Worm (Caenorhabditis elegans) whole organism, L4 larva: ENCODE results near the gene C04H5.7.

Source experiments
- F37D6.2 ChIP-seq: sonication (generic microtip); optimal IDR thresholded peaks from 2 replicates; lab custom pipeline; 2016; ENCODE audit warnings: mild to moderate bottlenecking, missing genetic modification characterization, missing compliant biosample characterization
- R02D3.7 ChIP-seq: fragments of 150-350 bp; sonication (generic microtip); optimal IDR thresholded peaks from 3 replicates; lab custom pipeline; 2014; ENCODE audit warnings: missing biosample characterization, missing genetic modification characterization
- T20F7.1 ChIP-seq: fragments of 200-800 bp; sonication (Bioruptor generic); optimal IDR thresholded peaks from 2 replicates; lab custom pipeline; 2018; ENCODE audit warnings: mild to moderate bottlenecking, missing genetic modification characterization, missing compliant biosample characterization
- Y75B8A.6 ChIP-seq: fragments of 200-800 bp; sonication (Bioruptor generic); IDR thresholded peaks from 2 replicates; pipeline ENCODE4 v1.3.6; 2022; ENCODE audit warnings: missing genetic modification reagents, missing genetic modification characterization, missing compliant biosample characterization
- aha-1 ChIP-seq: fragments of 150-350 bp; peaks from one replicate; lab custom pipeline; 2014; ENCODE audit warnings: missing biosample characterization, missing genetic modification characterization
- arid-1 ChIP-seq: fragments of 200-800 bp; sonication (Bioruptor generic); conservative IDR thresholded peaks from 2 replicates; pipeline ENCODE4 v1.3.6; 2022; ENCODE audit warnings: missing genetic modification reagents, missing genetic modification characterization, missing compliant biosample characterization
- ceh-44 ChIP-seq: fragments of 200-800 bp; sonication (Bioruptor generic); IDR thresholded peaks from 2 replicates; pipeline ENCODE4 v1.3.6; 2022; ENCODE audit warnings: missing genetic modification reagents, missing genetic modification characterization, missing compliant biosample characterization
- cey-2 ChIP-seq: sonication (generic microtip); optimal IDR thresholded peaks from 3 replicates; lab custom pipeline; 2017; ENCODE audit warnings: missing genetic modification characterization, mild to moderate bottlenecking, missing compliant biosample characterization, antibody characterized with exemption, borderline replicate concordance; ENCODE audit not compliant: insufficient read depth
- daf-16 ChIP-seq, 3 experiments: sonication (generic microtip); optimal IDR thresholded peaks; 2 replicates each; lab custom pipeline; 2016 to 2017; ENCODE audit warnings: missing genetic modification characterization in 3 of 3, missing genetic modification reagents in 3 of 3, mild to moderate bottlenecking in 2 of 3, missing compliant biosample characterization in 2 of 3, missing biosample characterization in 1 of 3, moderate library complexity in 1 of 3
- daf-8 ChIP-seq: fragments of 200-800 bp; sonication (Bioruptor generic); IDR thresholded peaks from 2 replicates; pipeline ENCODE4 v1.3.6; 2022; ENCODE audit warnings: missing genetic modification characterization, missing compliant biosample characterization
- dmd-6 ChIP-seq: fragments of 200-800 bp; sonication (Bioruptor generic); IDR thresholded peaks from 2 replicates; pipeline ENCODE4 v1.3.6; 2022; ENCODE audit warnings: missing genetic modification reagents, missing genetic modification characterization, missing compliant biosample characterization
- dmd-9 ChIP-seq: fragments of 200-800 bp; sonication (Bioruptor generic); IDR thresholded peaks from 2 replicates; pipeline ENCODE4 v1.3.6; 2022; ENCODE audit warnings: missing genetic modification reagents, missing genetic modification characterization, missing compliant biosample characterization
- dpl-1 ChIP-seq: fragments of 150-350 bp; optimal IDR thresholded peaks from 2 replicates; lab custom pipeline; 2014; ENCODE audit warnings: missing biosample characterization, missing genetic modification reagents, missing genetic modification characterization
- dve-1 ChIP-seq: sonication (generic microtip); optimal IDR thresholded peaks from 2 replicates; lab custom pipeline; 2017; ENCODE audit warnings: antibody characterized with exemption, mild to moderate bottlenecking, missing genetic modification characterization, missing compliant biosample characterization; ENCODE audit not compliant: insufficient read depth
- egl-27 ChIP-seq: sonication (generic microtip); optimal IDR thresholded peaks from 3 replicates; lab custom pipeline; 2017; ENCODE audit warnings: missing biosample characterization, missing genetic modification reagents, missing genetic modification characterization
- hif-1 ChIP-seq, 2 experiments: sonication (generic microtip); optimal IDR thresholded peaks; 2 replicates each; lab custom pipeline; 2016 to 2017; ENCODE audit warnings: missing compliant biosample characterization in 2 of 2, missing genetic modification characterization in 2 of 2, missing genetic modification reagents in 2 of 2, missing genotype in 2 of 2, mild to moderate bottlenecking in 1 of 2
- hlh-11 ChIP-seq: fragments of 200-800 bp; sonication (Bioruptor generic); optimal IDR thresholded peaks from 2 replicates; lab custom pipeline; 2018; ENCODE audit warnings: mild to moderate bottlenecking, missing genetic modification characterization, missing compliant biosample characterization
- hlh-30 ChIP-seq: sonication (generic microtip); optimal IDR thresholded peaks from 2 replicates; lab custom pipeline; 2017; ENCODE audit warnings: antibody characterized with exemption, mild to moderate bottlenecking, missing genetic modification characterization, missing compliant biosample characterization; ENCODE audit not compliant: insufficient read depth
- hmg-1.1 ChIP-seq: fragments of 200-800 bp; sonication (Bioruptor generic); IDR thresholded peaks from 2 replicates; pipeline ENCODE4 v1.3.6; 2022; ENCODE audit warnings: missing genetic modification reagents, missing genetic modification characterization, missing compliant biosample characterization
- lim-7 ChIP-seq: fragments of 200-800 bp; sonication (Bioruptor generic); IDR thresholded peaks from 2 replicates; pipeline ENCODE4 v1.3.6; 2022; ENCODE audit warnings: missing genetic modification characterization, missing compliant biosample characterization
- lin-29 ChIP-seq: fragments of 200-800 bp; sonication (Bioruptor generic); IDR thresholded peaks from 2 replicates; pipeline ENCODE4 v1.3.6; 2022; ENCODE audit warnings: missing genetic modification reagents, missing genetic modification characterization, missing compliant biosample characterization
- lsy-2 ChIP-seq, 2 experiments: fragments of 150-350 bp in 1 of 2; sonication (generic microtip) in 1 of 2; optimal IDR thresholded peaks; 2 replicates each; lab custom pipeline; 2014 to 2017; ENCODE audit warnings: missing biosample characterization in 2 of 2, missing genetic modification characterization in 2 of 2
- madf-9 ChIP-seq: fragments of 200-800 bp; sonication (Bioruptor generic); conservative IDR thresholded peaks from 2 replicates; pipeline ENCODE4 v1.3.6; 2022; ENCODE audit warnings: missing genetic modification reagents, missing genetic modification characterization, missing compliant biosample characterization
- mdl-1 ChIP-seq, 2 experiments: fragments of 150-350 bp in 1 of 2; sonication (generic microtip) in 1 of 2; optimal IDR thresholded peaks; 2 replicates each; lab custom pipeline; 2014 to 2017; ENCODE audit warnings: missing biosample characterization in 2 of 2, missing genetic modification characterization in 2 of 2
- mdt-29 ChIP-seq: fragments of 200-800 bp; sonication (Bioruptor generic); IDR thresholded peaks from 2 replicates; pipeline ENCODE4 v1.3.6; 2022; ENCODE audit warnings: missing genetic modification reagents, missing genetic modification characterization, missing compliant biosample characterization
- mep-1 ChIP-seq: fragments of 150-350 bp; sonication (generic microtip); optimal IDR thresholded peaks from 3 replicates; lab custom pipeline; 2014; ENCODE audit warnings: missing biosample characterization, missing genetic modification characterization
- mxl-3 ChIP-seq: fragments of 200-800 bp; sonication (Bioruptor generic); optimal IDR thresholded peaks from 2 replicates; lab custom pipeline; 2018; ENCODE audit warnings: mild to moderate bottlenecking, missing genetic modification characterization, missing compliant biosample characterization
- nhr-237 ChIP-seq: sonication (generic microtip); optimal IDR thresholded peaks from 2 replicates; lab custom pipeline; 2017; ENCODE audit warnings: missing biosample characterization, missing genetic modification characterization
- nhr-25 ChIP-seq: sonication (generic microtip); optimal IDR thresholded peaks from 2 replicates; lab custom pipeline; 2017; ENCODE audit warnings: missing genetic modification characterization, mild to moderate bottlenecking, missing compliant biosample characterization, antibody characterized with exemption, moderate library complexity, borderline replicate concordance; ENCODE audit not compliant: insufficient read depth
- nhr-28 ChIP-seq: fragments of 150-350 bp; optimal IDR thresholded peaks from 2 replicates; lab custom pipeline; 2014; ENCODE audit warnings: missing biosample characterization, missing genetic modification characterization
- nhr-48 ChIP-seq: sonication (generic microtip); optimal IDR thresholded peaks from 2 replicates; lab custom pipeline; 2016; ENCODE audit warnings: mild to moderate bottlenecking, missing genetic modification characterization, missing compliant biosample characterization
- nhr-6 ChIP-seq: fragments of 150-350 bp; optimal IDR thresholded peaks from 2 replicates; lab custom pipeline; 2014; ENCODE audit warnings: missing biosample characterization, missing genetic modification characterization
- nhr-77 ChIP-seq: fragments of 150-350 bp; optimal IDR thresholded peaks from 2 replicates; lab custom pipeline; 2014; ENCODE audit warnings: missing biosample characterization, missing genetic modification characterization
- pqm-1 ChIP-seq: sonication (generic microtip); optimal IDR thresholded peaks from 2 replicates; lab custom pipeline; 2017; ENCODE audit warnings: missing biosample characterization, missing genetic modification characterization
- rbr-2 ChIP-seq: sonication (generic microtip); optimal IDR thresholded peaks from 2 replicates; lab custom pipeline; 2016; ENCODE audit warnings: missing genotype, missing genetic modification characterization, missing compliant biosample characterization
- skn-1 ChIP-seq: fragments of 150-350 bp; optimal IDR thresholded peaks from 2 replicates; lab custom pipeline; 2014; ENCODE audit warnings: missing biosample characterization, missing genetic modification characterization
- unc-130 ChIP-seq: sonication (generic microtip); optimal IDR thresholded peaks from 2 replicates; lab custom pipeline; 2016; ENCODE audit warnings: missing genetic modification reagents, missing genetic modification characterization, missing compliant biosample characterization
- zag-1 ChIP-seq: fragments of 150-350 bp; optimal IDR thresholded peaks from 2 replicates; lab custom pipeline; 2014; ENCODE audit warnings: missing biosample characterization, missing genetic modification characterization
- ztf-7 ChIP-seq: fragments of 150-350 bp; optimal IDR thresholded peaks from 2 replicates; lab custom pipeline; 2014; ENCODE audit warnings: missing biosample characterization, missing genetic modification characterization

C04H5.7 gene

DNA sequence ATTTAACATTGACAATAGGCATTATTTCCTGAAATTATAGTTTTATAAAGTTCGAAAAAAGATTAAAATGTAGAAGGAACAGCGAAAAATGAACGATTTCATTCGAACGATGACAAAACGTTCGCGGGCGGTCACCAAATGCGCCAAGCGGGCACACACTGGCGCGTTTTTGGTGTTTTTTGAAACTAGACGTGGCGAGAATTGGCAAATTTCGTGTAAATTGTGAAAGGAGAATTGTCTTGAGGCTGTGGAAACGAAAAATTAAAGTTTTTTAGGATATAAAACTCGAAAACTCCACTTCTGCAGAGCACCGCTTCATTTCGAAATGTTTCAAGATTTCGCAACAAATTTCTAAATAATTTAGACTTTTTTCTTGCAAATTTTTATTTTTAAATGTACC lies 49.1 kb upstream of the C04H5.7 start, which contains the start of gene usp-14 (continued):
- TF ChIP-seq dmd-6 (GFP tag; lab: Robert Waterston, UW) (peak; percentile 53), unc-130 (no peak), arid-1 (GFP tag; lab: Robert Waterston, UW) (no peak), egl-27 (tag; lab: Kevin White, UChicago) (no peak), madf-9 (GFP tag; lab: Robert Waterston, UW) (no peak), mxl-3 (peak; percentile 3)
- TF ChIP-seq, all 104 proteins: peak for 26

DNA sequence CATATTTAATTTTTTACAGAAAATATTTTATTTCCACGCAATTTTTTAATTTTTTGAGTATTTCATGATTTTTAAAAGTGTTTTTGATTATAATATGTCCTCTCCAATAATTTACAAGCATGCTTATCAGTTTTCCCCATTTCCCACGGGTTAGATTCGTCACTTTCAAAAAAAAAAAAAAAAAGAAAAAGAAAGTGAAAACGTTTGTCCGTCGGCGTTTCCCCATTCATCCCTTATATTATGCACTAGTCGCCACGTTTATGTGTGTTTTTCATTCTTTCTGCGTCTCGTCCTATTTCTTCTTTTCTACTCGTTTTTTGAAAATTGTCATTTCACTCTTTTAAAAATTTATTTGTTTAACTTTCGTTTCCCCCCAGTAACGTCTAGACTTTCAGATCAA lies 48.3 kb upstream of the C04H5.7 start, which contains the start of gene vnut-1:
TSS of gene vnut-1 (plus strand) at position 396 of the 400 bp plus-strand sequence.
- TF ChIP-seq mep-1 (tag; lab: Kevin White, UChicago) = peak; percentile 66
- TF ChIP-seq lim-7 (GFP tag; lab: Robert Waterston, UW) = no peak
- TF ChIP-seq dpl-1 (GFP tag; lab: Kevin White, UChicago) = peak; percentile 29
- no peak for TF ChIP-seq lin-29 (GFP tag; lab: Robert Waterston, UW)
- peak; percentile 79 for TF ChIP-seq pqm-1 (tag; lab: Kevin White, UChicago)
- TF ChIP-seq nhr-48 (tag; lab: Kevin White, UChicago) = peak; percentile 57
- TF ChIP-seq rbr-2 (tag; lab: Kevin White, UChicago) = no peak
- peak; percentile 68 for TF ChIP-seq cey-2 (tag; lab: Kevin White, UChicago)
- TF ChIP-seq T20F7.1 (GFP tag; lab: Kevin White, UChicago) = no peak
- no peak for TF ChIP-seq ceh-44 (GFP tag; lab: Robert Waterston, UW)
- TF ChIP-seq mdl-1 (tag; optimal IDR thresholded peaks at IDR 0.05; lab: Kevin White, UChicago) = peak in 1 of 2 experiments; percentile 72
- TF ChIP-seq nhr-237 (tag; lab: Kevin White, UChicago) = no peak
- no peak for TF ChIP-seq ztf-7 (tag; lab: Kevin White, UChicago)
- peak; percentile 92 for TF ChIP-seq nhr-77 (tag; lab: Kevin White, UChicago)
- peak; percentile 55 for TF ChIP-seq hlh-30
- no peak for TF ChIP-seq nhr-25 (tag; lab: Kevin White, UChicago)
- TF ChIP-seq skn-1 (tag; lab: Kevin White, UChicago) = no peak
- TF ChIP-seq daf-16 (GFP tag; optimal IDR thresholded peaks at IDR 0.05; lab: Kevin White, UChicago) = no peak
- TF ChIP-seq daf-16 (tag; optimal IDR thresholded peaks at IDR 0.05; lab: Kevin White, UChicago) = peak; percentile 70
- peak; percentile 59 for TF ChIP-seq dve-1 (tag; lab: Kevin White, UChicago)
- no peak for TF ChIP-seq F37D6.2 (tag; lab: Kevin White, UChicago)
- TF ChIP-seq dmd-6 (GFP tag; lab: Robert Waterston, UW) = peak; percentile 43
- TF ChIP-seq daf-8 (GFP tag; lab: Robert Waterston, UW) = no peak
- no peak for TF ChIP-seq Y75B8A.6
- TF ChIP-seq aha-1 (tag; lab: Kevin White, UChicago) = peak; percentile 97
- peak; percentile 37; the same call in 1 of the 2 replicates for TF ChIP-seq hmg-1.1 (GFP tag; lab: Robert Waterston, UW)
- TF ChIP-seq lsy-2 (tag; optimal IDR thresholded peaks at IDR 0.05; lab: Kevin White, UChicago) = peak in 1 of 2 experiments; percentile 66
- TF ChIP-seq dmd-9 (GFP tag; lab: Robert Waterston, UW) = no peak
- TF ChIP-seq nhr-28 (tag; lab: Kevin White, UChicago) = peak; percentile 78
- TF ChIP-seq nhr-6 = no peak
- peak in 1 of 2 experiments; percentile 62 for TF ChIP-seq hif-1 (tag; optimal IDR thresholded peaks at IDR 0.05; lab: Kevin White, UChicago)
- no peak for TF ChIP-seq zag-1 (tag; lab: Kevin White, UChicago)
- peak; percentile 32 for TF ChIP-seq hlh-11
- no peak for TF ChIP-seq mdt-29 (GFP tag; lab: Robert Waterston, UW)
- TF ChIP-seq R02D3.7 = no peak
